Worm (Caenorhabditis elegans) whole organism, L2 larva: Measurements from ENCODE around the gene hse-5.

Experiments used
- C34F6.9 ChIP-seq: fragments of 150-350 bp; optimal IDR thresholded peaks from 2 replicates; lab custom pipeline; 2014; ENCODE audit warnings: missing biosample characterization, missing genetic modification characterization
- F13H6.1 ChIP-seq: sonication (generic microtip); optimal IDR thresholded peaks from 2 replicates; lab custom pipeline; 2016; ENCODE audit warnings: missing genetic modification characterization, missing compliant biosample characterization
- R02D3.7 ChIP-seq: fragments of 150-350 bp; optimal IDR thresholded peaks from 2 replicates; lab custom pipeline; 2014; ENCODE audit warnings: missing biosample characterization, missing genetic modification characterization
- Y55F3AM.14 ChIP-seq: fragments of 200-800 bp; sonication (Bioruptor generic); optimal IDR thresholded peaks from 2 replicates; lab custom pipeline; 2018; ENCODE audit warnings: mild to moderate bottlenecking, missing genetic modification characterization, missing compliant biosample characterization
- aly-2 ChIP-seq: fragments of 150-350 bp; optimal IDR thresholded peaks from 2 replicates; lab custom pipeline; 2014; ENCODE audit warnings: missing biosample characterization, missing genetic modification characterization
- ama-1 ChIP-seq: fragments of 150-350 bp; optimal IDR thresholded peaks from 2 replicates; lab custom pipeline; 2018; ENCODE audit warnings: inconsistent platforms
- ceh-16 ChIP-seq: fragments of 150-350 bp; optimal IDR thresholded peaks from 2 replicates; lab custom pipeline; 2014; ENCODE audit warnings: missing biosample characterization, missing genetic modification characterization
- ceh-82 ChIP-seq: fragments of 150-350 bp; optimal IDR thresholded peaks from 2 replicates; lab custom pipeline; 2014; ENCODE audit warnings: missing biosample characterization, missing genetic modification characterization
- egl-27 ChIP-seq: sonication (generic microtip); optimal IDR thresholded peaks from 3 replicates; lab custom pipeline; 2017; ENCODE audit warnings: missing biosample characterization, missing genetic modification reagents, missing genetic modification characterization
- elt-3 ChIP-seq: sonication (generic microtip); optimal IDR thresholded peaks from 2 replicates; lab custom pipeline; 2017; ENCODE audit warnings: missing biosample characterization, missing genetic modification characterization
- fos-1 ChIP-seq: fragments of 150-350 bp; optimal IDR thresholded peaks from 2 replicates; lab custom pipeline; 2014; ENCODE audit warnings: missing biosample characterization, missing genetic modification characterization
- gmeb-1 ChIP-seq: fragments of 150-350 bp; optimal IDR thresholded peaks from 2 replicates; lab custom pipeline; 2014; ENCODE audit warnings: missing biosample characterization, missing genetic modification characterization
- lin-13 ChIP-seq: fragments of 150-350 bp; optimal IDR thresholded peaks from 2 replicates; lab custom pipeline; 2014; ENCODE audit warnings: missing biosample characterization, missing genetic modification reagents, missing genetic modification characterization
- lin-39 ChIP-seq: fragments of 150-350 bp; optimal IDR thresholded peaks from 2 replicates; lab custom pipeline; 2014; ENCODE audit warnings: missing biosample characterization, missing genetic modification reagents, missing genetic modification characterization
- lsy-2 ChIP-seq, 2 experiments: fragments of 150-350 bp in 1 of 2; sonication (generic microtip) in 1 of 2; optimal IDR thresholded peaks; 2 replicates each; lab custom pipeline; 2014 to 2017; ENCODE audit warnings: missing biosample characterization in 2 of 2, missing genetic modification characterization in 2 of 2
- mab-5 ChIP-seq: fragments of 150-350 bp; optimal IDR thresholded peaks from 2 replicates; lab custom pipeline; 2014; ENCODE audit warnings: missing biosample characterization, missing genetic modification characterization
- mbf-1 ChIP-seq: sonication (generic microtip); optimal IDR thresholded peaks from 2 replicates; lab custom pipeline; 2017; ENCODE audit warnings: missing biosample characterization, missing genetic modification characterization
- mdl-1 ChIP-seq, 2 experiments: fragments of 150-350 bp in 1 of 2; sonication (generic microtip) in 1 of 2; optimal IDR thresholded peaks; 2 replicates each; lab custom pipeline; 2017; ENCODE audit warnings: missing biosample characterization in 2 of 2, missing genetic modification characterization in 2 of 2
- nhr-10 ChIP-seq: sonication (generic microtip); optimal IDR thresholded peaks from 2 replicates; lab custom pipeline; 2017; ENCODE audit warnings: missing biosample characterization, missing genetic modification characterization
- nhr-129 ChIP-seq: fragments of 150-350 bp; optimal IDR thresholded peaks from 2 replicates; lab custom pipeline; 2014; ENCODE audit warnings: missing biosample characterization, missing genetic modification characterization
- nhr-21 ChIP-seq: fragments of 150-350 bp; optimal IDR thresholded peaks from 2 replicates; lab custom pipeline; 2014; ENCODE audit warnings: missing biosample characterization, missing genetic modification characterization
- nhr-23 ChIP-seq: fragments of 150-350 bp; optimal IDR thresholded peaks from 2 replicates; lab custom pipeline; 2014; ENCODE audit warnings: missing biosample characterization, missing genetic modification reagents, missing genetic modification characterization
- nhr-6 ChIP-seq: fragments of 150-350 bp; optimal IDR thresholded peaks from 2 replicates; lab custom pipeline; 2014; ENCODE audit warnings: missing biosample characterization, missing genetic modification characterization
- sem-4 ChIP-seq: fragments of 150-350 bp; optimal IDR thresholded peaks from 2 replicates; lab custom pipeline; 2014; ENCODE audit warnings: missing biosample characterization, missing genetic modification reagents, missing genetic modification characterization
- skn-1 ChIP-seq: sonication (generic microtip); optimal IDR thresholded peaks from 2 replicates; lab custom pipeline; 2017; ENCODE audit warnings: missing biosample characterization, missing genetic modification characterization
- sma-3 ChIP-seq: sonication (generic microtip); optimal IDR thresholded peaks from 2 replicates; lab custom pipeline; 2016; ENCODE audit warnings: missing genetic modification reagents, missing genetic modification characterization, missing compliant biosample characterization
- sma-9 ChIP-seq, 2 experiments: fragments of 150-350 bp in 1 of 2; sonication (generic microtip) in 1 of 2; optimal IDR thresholded peaks; 2 replicates each; lab custom pipeline; 2014 to 2016; ENCODE audit warnings: missing genetic modification characterization in 2 of 2, mild to moderate bottlenecking in 1 of 2, missing biosample characterization in 1 of 2, missing compliant biosample characterization in 1 of 2, missing genetic modification reagents in 1 of 2, moderate library complexity in 1 of 2
- snpc-4 ChIP-seq: fragments of 150-350 bp; optimal IDR thresholded peaks from 2 replicates; lab custom pipeline; 2014; ENCODE audit warnings: missing biosample characterization, missing genetic modification characterization
- unc-39 ChIP-seq: fragments of 150-350 bp; optimal IDR thresholded peaks from 2 replicates; lab custom pipeline; 2014; ENCODE audit warnings: missing biosample characterization, missing genetic modification characterization
- unc-55 ChIP-seq: fragments of 150-350 bp; sonication (generic microtip); optimal IDR thresholded peaks from 3 replicates; lab custom pipeline; 2014; ENCODE audit warnings: missing biosample characterization, missing genetic modification reagents, missing genetic modification characterization
- unc-62 ChIP-seq: fragments of 150-350 bp; optimal IDR thresholded peaks from 2 replicates; lab custom pipeline; 2014; ENCODE audit warnings: missing biosample characterization, missing genetic modification reagents, missing genetic modification characterization
- zag-1 ChIP-seq: fragments of 150-350 bp; optimal IDR thresholded peaks from 2 replicates; lab custom pipeline; 2014; ENCODE audit warnings: missing biosample characterization, missing genetic modification characterization
- ztf-1 ChIP-seq: fragments of 200-800 bp; sonication (Bioruptor generic); conservative IDR thresholded peaks from 2 replicates; pipeline ENCODE4 v1.3.6; 2022; ENCODE audit warnings: missing genetic modification characterization, missing compliant biosample characterization

hse-5 gene

ce11 chrIII:4357438-4357837 lies 12.3 kb downstream of the hse-5 start:
- peak; percentile 22 for TF ChIP-seq nhr-129 (tag; lab: Kevin White, UChicago)
- no peak for TF ChIP-seq mdl-1 (tag; optimal IDR thresholded peaks at IDR 0.05; lab: Kevin White, UChicago)
- TF ChIP-seq fos-1 (tag; lab: Kevin White, UChicago) = peak; percentile 78
- TF ChIP-seq ceh-82 (tag; lab: Kevin White, UChicago) = no peak

ce11 chrIII:4358345-4358744 lies 13.2 kb downstream of the hse-5 start:
- TF ChIP-seq lsy-2 (tag; optimal IDR thresholded peaks at IDR 0.05; lab: Kevin White, UChicago) = peak in 1 of 2 experiments; percentile 15
- TF ChIP-seq skn-1 = no peak
- peak; percentile 45 for TF ChIP-seq F13H6.1
- no peak for TF ChIP-seq sem-4 (tag; lab: Kevin White, UChicago)
- peak; percentile 49 for TF ChIP-seq mab-5 (tag; lab: Kevin White, UChicago)
- peak; percentile 3 for TF ChIP-seq sma-9 (GFP tag; optimal IDR thresholded peaks at IDR 0.05; lab: Kevin White, UChicago)
- TF ChIP-seq sma-9 (tag; optimal IDR thresholded peaks at IDR 0.05; lab: Kevin White, UChicago) = no peak
- no peak for TF ChIP-seq nhr-23 (tag; lab: Kevin White, UChicago)
- TF ChIP-seq, all 48 proteins: peak for 4

ce11 chrIII:4359208-4359607 lies 14.1 kb downstream of the hse-5 start:
- TF ChIP-seq mab-5 (tag; lab: Kevin White, UChicago) = no peak
- TF ChIP-seq lsy-2 (tag; optimal IDR thresholded peaks at IDR 0.05; lab: Kevin White, UChicago) = peak in 1 of 2 experiments; percentile 2

- TF ChIP-seq gmeb-1 (tag; lab: Kevin White, UChicago) = no peak
- no peak for TF ChIP-seq nhr-129 (tag; lab: Kevin White, UChicago)
- TF ChIP-seq ztf-1 (GFP tag; lab: Robert Waterston, UW) = no peak
- no peak for TF ChIP-seq Y55F3AM.14
- no peak for TF ChIP-seq nhr-6 (tag; lab: Kevin White, UChicago)
- no peak for TF ChIP-seq ceh-16 (tag; lab: Kevin White, UChicago)
- TF ChIP-seq fos-1 (tag; lab: Kevin White, UChicago) = no peak
- TF ChIP-seq, all 48 proteins: peak for 0
These were observed 14.8 kb downstream of the hse-5 start for ce11 chrIII:4359900-4360299.

- TF ChIP-seq ama-1 (lab: Kevin White, UChicago) = no peak
- no peak for TF ChIP-seq lin-13
- TF ChIP-seq fos-1 (tag; lab: Kevin White, UChicago) = peak; percentile 28
- TF ChIP-seq R02D3.7 (tag; lab: Kevin White, UChicago) = no peak
- no peak for TF ChIP-seq snpc-4
- TF ChIP-seq F13H6.1 = peak; percentile 17
- TF ChIP-seq egl-27 = no peak
- no peak for TF ChIP-seq unc-39 (tag; lab: Kevin White, UChicago)
- no peak for TF ChIP-seq mdl-1 (tag; optimal IDR thresholded peaks at IDR 0.05; lab: Kevin White, UChicago)
- no peak for TF ChIP-seq unc-55 (GFP tag; lab: Kevin White, UChicago)
- TF ChIP-seq sma-3 (GFP tag; lab: Kevin White, UChicago) = peak; percentile 31
- no peak for TF ChIP-seq elt-3 (tag; lab: Kevin White, UChicago)
- no peak for TF ChIP-seq aly-2
- no peak for TF ChIP-seq nhr-6 (tag; lab: Kevin White, UChicago)
- no peak for TF ChIP-seq mab-5 (tag; lab: Kevin White, UChicago)
- TF ChIP-seq lin-39 (tag; lab: Kevin White, UChicago) = no peak
- TF ChIP-seq skn-1 = no peak
- TF ChIP-seq mbf-1 (tag; lab: Kevin White, UChicago) = no peak
These were observed 17.2 kb downstream of the hse-5 start for ce11 chrIII:4362332-4362731.

- TF ChIP-seq nhr-21 (tag; lab: Kevin White, UChicago) (no peak), unc-62 (GFP tag; lab: Kevin White, UChicago) (no peak), zag-1 (tag; lab: Kevin White, UChicago) (no peak), fos-1 (tag; lab: Kevin White, UChicago) (peak; percentile 29), nhr-10 (tag; lab: Kevin White, UChicago) (no peak), unc-39 (tag; lab: Kevin White, UChicago) (no peak), unc-55 (GFP tag; lab: Kevin White, UChicago) (peak; percentile 42), lsy-2 (tag; optimal IDR thresholded peaks at IDR 0.05; lab: Kevin White, UChicago) (peak in 1 of 2 experiments; percentile 10), sem-4 (tag; lab: Kevin White, UChicago) (no peak), C34F6.9 (peak; percentile 24), elt-3 (tag; lab: Kevin White, UChicago) (no peak)
These were observed 19.8 kb downstream of the hse-5 start, which contains the start of gene ckb-1 for ce11 chrIII:4364974-4365373. ckb-1 (plus strand) TSS chrIII:4365274.
